Worm (Caenorhabditis elegans) whole organism, L1 larva: ENCODE results near the gene coq-8.

Source experiments
- C04F5.9 ChIP-seq: sonication (generic microtip); optimal IDR thresholded peaks from 2 replicates; lab custom pipeline; 2016; ENCODE audit warnings: missing genetic modification characterization, missing compliant biosample characterization
- C34B4.2 ChIP-seq: sonication (generic microtip); optimal IDR thresholded peaks from 2 replicates; lab custom pipeline; 2017; ENCODE audit warnings: mild to moderate bottlenecking, missing genetic modification characterization, missing compliant biosample characterization
- F16B12.6 ChIP-seq: fragments of 150-350 bp; optimal IDR thresholded peaks from 2 replicates; lab custom pipeline; 2014; ENCODE audit warnings: missing biosample characterization, missing genetic modification characterization
- Y116A8C.19 ChIP-seq: sonication (generic microtip); optimal IDR thresholded peaks from 2 replicates; lab custom pipeline; 2016; ENCODE audit warnings: missing compliant biosample characterization, missing genetic modification characterization, borderline replicate concordance
- ceh-63 ChIP-seq: fragments of 200-800 bp; sonication (Bioruptor generic); optimal IDR thresholded peaks from 2 replicates; lab custom pipeline; 2018; ENCODE audit warnings: mild to moderate bottlenecking, missing genetic modification characterization, missing compliant biosample characterization
- ceh-8 ChIP-seq: fragments of 200-800 bp; sonication (Bioruptor generic); optimal IDR thresholded peaks from 2 replicates; lab custom pipeline; 2018; ENCODE audit warnings: mild to moderate bottlenecking, missing genetic modification characterization, moderate library complexity, missing compliant biosample characterization
- ceh-82 ChIP-seq, 3 experiments: fragments of 150-350 bp in 1 of 3; sonication (generic microtip) in 2 of 3; optimal IDR thresholded peaks; 2 replicates each; lab custom pipeline; 2014 to 2017; ENCODE audit warnings: missing biosample characterization in 3 of 3, missing genetic modification characterization in 3 of 3
- ceh-88 ChIP-seq: fragments of 200-800 bp; sonication (Bioruptor generic); IDR thresholded peaks from 2 replicates; pipeline ENCODE4 v1.3.6; 2022; ENCODE audit warnings: missing genetic modification characterization, missing compliant biosample characterization
- ces-1 ChIP-seq: fragments of 150-350 bp; optimal IDR thresholded peaks from 2 replicates; lab custom pipeline; 2014; ENCODE audit warnings: missing biosample characterization, missing genetic modification reagents, missing genetic modification characterization
- dpl-1 ChIP-seq, 3 experiments: fragments of 150-350 bp in 2 of 3; sonication (generic microtip) in 1 of 3; optimal IDR thresholded peaks; 2 replicates each; lab custom pipeline; 2014 to 2017; ENCODE audit warnings: missing biosample characterization in 3 of 3, missing genetic modification characterization in 3 of 3, missing genetic modification reagents in 3 of 3
- egl-13 ChIP-seq: sonication (generic microtip); optimal IDR thresholded peaks from 2 replicates; lab custom pipeline; 2016; ENCODE audit warnings: missing genotype, missing genetic modification reagents, missing genetic modification characterization, missing compliant biosample characterization
- egl-27 ChIP-seq, 2 experiments: fragments of 150-350 bp in 1 of 2; sonication (generic microtip); optimal IDR thresholded peaks; 3 replicates each; lab custom pipeline; 2017 to 2018; ENCODE audit warnings: missing biosample characterization in 2 of 2, missing genetic modification characterization in 2 of 2, missing genetic modification reagents in 2 of 2
- elt-2 ChIP-seq: sonication (generic microtip); optimal IDR thresholded peaks from 2 replicates; lab custom pipeline; 2016; ENCODE audit warnings: missing genetic modification characterization, mild to moderate bottlenecking, inconsistent platforms, missing compliant biosample characterization, missing genetic modification reagents
- elt-3 ChIP-seq, 6 experiments: fragments of 150-350 bp in 1 of 6; sonication (generic microtip); optimal IDR thresholded peaks; 2 replicates each; lab custom pipeline; 2017 to 2018; ENCODE audit warnings: missing biosample characterization in 6 of 6, missing genetic modification characterization in 6 of 6, inconsistent platforms in 1 of 6
- ets-5 ChIP-seq: fragments of 200-800 bp; sonication (Bioruptor generic); IDR thresholded peaks from 2 replicates; pipeline ENCODE4 v1.3.6; 2022; ENCODE audit warnings: missing genetic modification characterization, missing compliant biosample characterization
- hpl-2 ChIP-seq: fragments of 150-350 bp; optimal IDR thresholded peaks from 2 replicates; lab custom pipeline; 2014; ENCODE audit warnings: missing biosample characterization, missing genetic modification reagents, missing genetic modification characterization
- irx-1 ChIP-seq: sonication (generic microtip); optimal IDR thresholded peaks from 2 replicates; lab custom pipeline; 2016; ENCODE audit warnings: missing genetic modification characterization, missing compliant biosample characterization
- lin-14 ChIP-seq: fragments of 200-800 bp; sonication (Bioruptor generic); optimal IDR thresholded peaks from 2 replicates; lab custom pipeline; 2018; ENCODE audit warnings: mild to moderate bottlenecking, missing genetic modification characterization, moderate library complexity, missing compliant biosample characterization
- lir-3 ChIP-seq: sonication (generic microtip); optimal IDR thresholded peaks from 2 replicates; lab custom pipeline; 2016; ENCODE audit warnings: mild to moderate bottlenecking, missing genetic modification characterization, moderate library complexity, missing compliant biosample characterization; ENCODE audit not compliant: poor library complexity
- lsy-2 ChIP-seq, 2 experiments: fragments of 150-350 bp; optimal IDR thresholded peaks; 2 replicates each; lab custom pipeline; 2014; ENCODE audit warnings: missing biosample characterization in 2 of 2, missing genetic modification characterization in 2 of 2
- mab-9 ChIP-seq: fragments of 200-800 bp; sonication (Bioruptor generic); IDR thresholded peaks from 2 replicates; pipeline ENCODE4 v1.3.6; 2022; ENCODE audit warnings: missing genetic modification reagents, missing genetic modification characterization, missing compliant biosample characterization
- mef-2 ChIP-seq: fragments of 150-350 bp; optimal IDR thresholded peaks from 2 replicates; lab custom pipeline; 2014; ENCODE audit warnings: missing biosample characterization, missing genetic modification characterization
- nhr-11 ChIP-seq: fragments of 150-350 bp; optimal IDR thresholded peaks from 2 replicates; lab custom pipeline; 2014; ENCODE audit warnings: missing biosample characterization, missing genetic modification characterization
- nhr-12 ChIP-seq: sonication (generic microtip); optimal IDR thresholded peaks from 2 replicates; lab custom pipeline; 2017; ENCODE audit warnings: missing biosample characterization, missing genetic modification characterization
- nhr-19 ChIP-seq: fragments of 200-800 bp; sonication (Bioruptor generic); conservative IDR thresholded peaks from 2 replicates; pipeline ENCODE4 v1.3.6; 2022; ENCODE audit warnings: missing genetic modification characterization, missing compliant biosample characterization
- nhr-237 ChIP-seq: fragments of 150-350 bp; optimal IDR thresholded peaks from 2 replicates; lab custom pipeline; 2014; ENCODE audit warnings: missing biosample characterization, missing genetic modification characterization
- nhr-28 ChIP-seq: fragments of 150-350 bp; optimal IDR thresholded peaks from 2 replicates; lab custom pipeline; 2014; ENCODE audit warnings: missing biosample characterization, missing genetic modification characterization
- nhr-71 ChIP-seq: sonication (generic microtip); optimal IDR thresholded peaks from 2 replicates; lab custom pipeline; 2016; ENCODE audit warnings: mild to moderate bottlenecking, missing genetic modification characterization, moderate library complexity, missing compliant biosample characterization
- nhr-76 ChIP-seq: sonication (generic microtip); optimal IDR thresholded peaks from 2 replicates; lab custom pipeline; 2017; ENCODE audit warnings: missing biosample characterization, missing genetic modification characterization
- nhr-84 ChIP-seq: sonication (generic microtip); optimal IDR thresholded peaks from 2 replicates; lab custom pipeline; 2017; ENCODE audit warnings: missing biosample characterization, missing genetic modification characterization
- pag-3 ChIP-seq: sonication (generic microtip); optimal IDR thresholded peaks from 2 replicates; lab custom pipeline; 2017; ENCODE audit warnings: missing genetic modification characterization, mild to moderate bottlenecking, missing compliant biosample characterization, antibody characterized with exemption, borderline replicate concordance; ENCODE audit not compliant: insufficient read depth
- pqm-1 ChIP-seq: sonication (generic microtip); optimal IDR thresholded peaks from 3 replicates; lab custom pipeline; 2017; ENCODE audit warnings: missing biosample characterization, missing genetic modification characterization
- rnt-1 ChIP-seq: sonication (generic microtip); optimal IDR thresholded peaks from 2 replicates; lab custom pipeline; 2016; ENCODE audit warnings: mild to moderate bottlenecking, missing genetic modification characterization, moderate library complexity, missing compliant biosample characterization
- skn-1 ChIP-seq: fragments of 150-350 bp; optimal IDR thresholded peaks from 2 replicates; lab custom pipeline; 2014; ENCODE audit warnings: missing biosample characterization, missing genetic modification characterization
- snpc-4 ChIP-seq: fragments of 150-350 bp; optimal IDR thresholded peaks from 2 replicates; lab custom pipeline; 2014; ENCODE audit warnings: missing biosample characterization, missing genetic modification characterization
- snu-23 ChIP-seq: sonication (generic microtip); optimal IDR thresholded peaks from 2 replicates; lab custom pipeline; 2016; ENCODE audit warnings: missing genetic modification characterization, missing compliant biosample characterization
- sup-37 ChIP-seq: fragments of 200-800 bp; sonication (Bioruptor generic); optimal IDR thresholded peaks from 2 replicates; lab custom pipeline; 2018; ENCODE audit warnings: mild to moderate bottlenecking, missing genetic modification characterization, missing compliant biosample characterization
- unc-62 ChIP-seq: fragments of 150-350 bp; optimal IDR thresholded peaks from 2 replicates; lab custom pipeline; 2014; ENCODE audit warnings: missing biosample characterization, missing genetic modification reagents, missing genetic modification characterization
- vab-15 ChIP-seq: sonication (generic microtip); optimal IDR thresholded peaks from 2 replicates; lab custom pipeline; 2017; ENCODE audit warnings: missing genotype, mild to moderate bottlenecking, missing genetic modification characterization, missing compliant biosample characterization
- xbp-1 ChIP-seq: sonication (generic microtip); optimal IDR thresholded peaks from 2 replicates; lab custom pipeline; 2016; ENCODE audit warnings: missing genetic modification characterization, missing compliant biosample characterization
- ztf-11 ChIP-seq, 2 experiments: sonication (generic microtip); optimal IDR thresholded peaks; 2 replicates each; lab custom pipeline; 2016 to 2017; ENCODE audit warnings: missing genetic modification characterization in 2 of 2, missing biosample characterization in 1 of 2, missing compliant biosample characterization in 1 of 2

Gene coq-8

ce11 chrIII:4861744-4862401 is 1.4 kb upstream of the coq-8 start, which contains the start of the genes C35D10.10 and C35D10.5 (continued):
- TF ChIP-seq irx-1 = peak; percentile 33
- no peak for TF ChIP-seq xbp-1
- no peak for TF ChIP-seq egl-13 (tag; lab: Kevin White, UChicago)
- TF ChIP-seq nhr-237 (tag; lab: Kevin White, UChicago) = no peak
- TF ChIP-seq lir-3 (tag; lab: Kevin White, UChicago) = peak; percentile 62
- TF ChIP-seq ceh-8 (GFP tag; lab: Kevin White, UChicago) = no peak
- no peak for TF ChIP-seq lin-14 (GFP tag; lab: Kevin White, UChicago)
- TF ChIP-seq elt-2 (tag; lab: Kevin White, UChicago) = no peak
- no peak for TF ChIP-seq nhr-11
- no peak for TF ChIP-seq unc-62 (GFP tag; lab: Kevin White, UChicago)
- TF ChIP-seq snpc-4 (tag; lab: Kevin White, UChicago) = no peak
- peak; percentile 34 for TF ChIP-seq nhr-71 (tag; lab: Kevin White, UChicago)
- no peak for TF ChIP-seq egl-27 (tag; optimal IDR thresholded peaks at IDR 0.05; lab: Kevin White, UChicago)
- TF ChIP-seq ces-1 (GFP tag; lab: Kevin White, UChicago) = no peak
- no peak for TF ChIP-seq nhr-84
- no peak for TF ChIP-seq ceh-82 (tag; optimal IDR thresholded peaks at IDR 0.05; lab: Kevin White, UChicago)
- no peak for TF ChIP-seq ets-5 (GFP tag; lab: Robert Waterston, UW)
- TF ChIP-seq pag-3 (tag; lab: Kevin White, UChicago) = no peak
- TF ChIP-seq skn-1 (tag; lab: Kevin White, UChicago) = no peak
- TF ChIP-seq sup-37 = no peak
- TF ChIP-seq hpl-2 (GFP tag; lab: Kevin White, UChicago) = no peak
- no peak for TF ChIP-seq C04F5.9 (tag; lab: Kevin White, UChicago)
- TF ChIP-seq elt-3 (tag; optimal IDR thresholded peaks at IDR 0.05; lab: Kevin White, UChicago) = no peak
- no peak for TF ChIP-seq C34B4.2 (tag; lab: Kevin White, UChicago)
- TF ChIP-seq nhr-12 (tag; lab: Kevin White, UChicago) = no peak
- TF ChIP-seq mef-2 (tag; lab: Kevin White, UChicago) = no peak
- TF ChIP-seq nhr-28 (tag; lab: Kevin White, UChicago) = no peak
- peak in 1 of 2 experiments; percentile 35 for TF ChIP-seq lsy-2 (tag; optimal IDR thresholded peaks at IDR 0.05; lab: Kevin White, UChicago)
- TF ChIP-seq F16B12.6 (tag; lab: Kevin White, UChicago) = no peak
- TF ChIP-seq rnt-1 = peak; percentile 8
- TF ChIP-seq mab-9 = no peak
- TF ChIP-seq snu-23 (GFP tag; lab: Kevin White, UChicago) = peak; percentile 4
- TF ChIP-seq nhr-76 (tag; lab: Kevin White, UChicago) = no peak
- TF ChIP-seq vab-15 (tag; lab: Kevin White, UChicago) = no peak
- no peak for TF ChIP-seq Y116A8C.19

- TF ChIP-seq F16B12.6 (tag; lab: Kevin White, UChicago) (no peak), ceh-63 (no peak), pqm-1 (tag; lab: Kevin White, UChicago) (no peak), dpl-1 (GFP tag; optimal IDR thresholded peaks at IDR 0.05; lab: Kevin White, UChicago) (no peak), snu-23 (GFP tag; lab: Kevin White, UChicago) (no peak)
Observed at ce11 chrIII:4866762-4867161, 3.5 kb downstream of the coq-8 start, which contains the start of gene C35D10.17. Gene C35D10.17 (plus strand): TSS chrIII:4867062.

- TF ChIP-seq ceh-63 (no peak), ceh-88 (GFP tag; lab: Robert Waterston, UW) (no peak), pag-3 (tag; lab: Kevin White, UChicago) (no peak), nhr-19 (GFP tag; lab: Robert Waterston, UW) (no peak), ztf-11 (tag; optimal IDR thresholded peaks at IDR 0.05; lab: Kevin White, UChicago) (no peak), egl-13 (tag; lab: Kevin White, UChicago) (no peak)
Observed at ce11 chrIII:4868643-4869042, 5.4 kb downstream of the coq-8 start, which contains the start of the genes msd-4 and C35D10.3. Gene msd-4 (minus strand): TSS chrIII:4868743. Gene C35D10.3 (plus strand): TSS chrIII:4868921.
